Fruit fly (Drosophila melanogaster) whole organism, larva: ENCODE data around the gene CG32182.

Experiments used
- noc ChIP-seq: fragments of 200-800 bp; sonication (Bioruptor generic); optimal IDR thresholded peaks from 3 replicates; lab custom pipeline; 2019; ENCODE audit warnings: missing biosample characterization, mild to moderate bottlenecking, missing genetic modification characterization, moderate library complexity

CG32182 gene

DNA sequence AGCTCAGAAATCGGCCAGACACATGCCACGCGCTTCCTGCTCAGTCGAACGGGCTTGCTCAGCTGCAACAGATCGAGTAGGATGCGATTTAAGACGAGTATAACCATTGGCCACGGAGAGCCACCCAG, at the start of gene CG32182:
Gene CG32182, plus strand, starts transcription at position 29 of the 128 bp plus-strand sequence.
- TF ChIP-seq noc (tag; lab: Kevin White, UChicago), result no peak

DNA sequence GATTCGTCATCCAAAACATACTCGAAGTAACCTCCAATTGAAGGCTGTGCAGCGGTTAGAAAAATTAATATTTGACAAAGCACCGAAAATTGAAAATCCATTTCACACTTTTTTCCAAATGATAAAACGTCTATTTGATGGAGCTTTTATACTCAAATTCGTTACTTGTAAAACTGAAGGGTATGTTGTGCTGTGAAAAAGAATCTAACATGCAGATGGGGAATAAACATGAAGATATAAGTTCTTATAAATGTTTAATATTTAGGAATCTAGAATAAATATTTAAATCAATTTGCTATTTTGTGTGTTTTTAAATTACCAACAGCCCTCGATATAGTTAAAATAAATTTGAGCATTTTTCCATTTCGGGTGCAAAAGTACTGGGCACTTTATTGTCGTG, 38.2 kb upstream of the CG32182 start, which contains the start of gene CheB74a:
Gene CheB74a, minus strand, starts transcription at position 101 of the 400 bp plus-strand sequence.
- no peak for TF ChIP-seq noc (tag; lab: Kevin White, UChicago)

DNA sequence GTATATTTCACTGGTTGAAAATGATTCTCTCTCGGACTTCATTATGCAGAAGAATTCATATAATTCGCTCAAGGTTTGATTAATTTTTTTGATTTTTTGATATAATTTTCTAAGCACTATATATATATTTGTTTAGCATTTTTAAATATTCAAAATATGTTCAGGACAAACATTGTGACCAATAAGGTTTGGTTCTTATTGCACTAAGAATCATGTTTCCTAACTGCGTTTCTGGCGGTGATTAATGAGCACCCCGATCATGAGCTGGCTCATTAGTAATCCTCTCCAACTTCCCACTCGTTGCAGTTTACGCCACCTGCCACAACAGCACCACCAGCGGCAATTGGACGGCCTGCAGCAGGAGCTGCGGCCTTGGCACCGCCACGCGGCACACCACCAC, 28.6 kb upstream of the CG32182 start, which contains the start of gene CG6052:
Gene CG6052, minus strand, starts transcription at position 101 of the 400 bp plus-strand sequence.
- no peak for TF ChIP-seq noc (tag; lab: Kevin White, UChicago)

DNA sequence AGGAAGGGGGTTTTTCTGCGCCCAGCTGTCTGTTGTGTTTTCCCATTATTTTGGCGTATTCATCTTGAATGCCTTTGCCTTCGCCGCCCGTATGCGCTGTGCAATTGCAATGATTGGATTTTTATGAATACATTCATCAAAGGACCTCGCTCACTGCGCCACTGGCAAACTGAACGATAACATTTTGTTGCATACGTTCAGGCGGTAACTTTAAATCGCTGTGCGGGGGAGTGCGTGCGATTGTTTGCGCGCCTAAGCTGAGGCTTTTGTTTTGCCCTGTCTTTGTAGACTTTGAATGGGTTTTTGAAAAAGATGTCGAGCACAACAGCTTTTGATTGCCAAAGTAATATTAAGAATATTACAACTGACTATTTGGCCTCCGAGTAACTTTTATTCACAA, 18.3 kb upstream of the CG32182 start:
- TF ChIP-seq noc (tag; lab: Kevin White, UChicago), result no peak

dm6 chr3L:17740471-17740870, 17.4 kb upstream of the CG32182 start, which contains the start of gene CG7460:
Gene CG7460 (plus strand): TSS chr3L:17740540.
- peak; percentile 7 for TF ChIP-seq noc (tag; lab: Kevin White, UChicago)

dm6 chr3L:17742531-17742930, 15.4 kb upstream of the CG32182 start:
- peak; percentile 42 for TF ChIP-seq noc (tag; lab: Kevin White, UChicago)

- no peak for TF ChIP-seq noc (tag; lab: Kevin White, UChicago)
These were observed 11.2 kb upstream of the CG32182 start, which contains the start of gene CG6034 for dm6 chr3L:17746760-17747159. Gene CG6034 (minus strand): TSS chr3L:17746860.

DNA sequence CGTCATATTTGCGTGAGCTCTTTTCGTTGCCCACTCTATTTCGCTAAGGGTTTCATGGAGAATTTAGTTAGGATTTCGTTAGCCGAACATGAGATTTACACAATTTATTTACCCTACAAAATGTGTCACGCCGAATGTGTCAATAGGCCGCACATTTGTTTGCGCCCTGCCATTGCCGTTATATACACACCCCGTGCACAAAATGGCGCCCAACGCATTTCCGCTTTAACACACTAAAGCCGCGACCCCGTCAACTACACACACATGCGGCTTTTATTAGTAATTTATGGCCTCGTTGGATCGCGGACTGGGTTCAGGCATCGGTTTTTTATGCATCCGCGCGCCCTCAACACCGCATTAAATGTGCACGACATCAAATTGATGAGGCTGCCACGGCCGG, 7.4 kb upstream of the CG32182 start, which contains the start of gene Adgf-B:
Gene Adgf-B, minus strand, starts transcription at position 101 of the 400 bp plus-strand sequence.
- no peak for TF ChIP-seq noc (tag; lab: Kevin White, UChicago)

dm6 chr3L:17754285-17754684, 3.6 kb upstream of the CG32182 start:
- peak; percentile 72 for TF ChIP-seq noc (tag; lab: Kevin White, UChicago)

DNA sequence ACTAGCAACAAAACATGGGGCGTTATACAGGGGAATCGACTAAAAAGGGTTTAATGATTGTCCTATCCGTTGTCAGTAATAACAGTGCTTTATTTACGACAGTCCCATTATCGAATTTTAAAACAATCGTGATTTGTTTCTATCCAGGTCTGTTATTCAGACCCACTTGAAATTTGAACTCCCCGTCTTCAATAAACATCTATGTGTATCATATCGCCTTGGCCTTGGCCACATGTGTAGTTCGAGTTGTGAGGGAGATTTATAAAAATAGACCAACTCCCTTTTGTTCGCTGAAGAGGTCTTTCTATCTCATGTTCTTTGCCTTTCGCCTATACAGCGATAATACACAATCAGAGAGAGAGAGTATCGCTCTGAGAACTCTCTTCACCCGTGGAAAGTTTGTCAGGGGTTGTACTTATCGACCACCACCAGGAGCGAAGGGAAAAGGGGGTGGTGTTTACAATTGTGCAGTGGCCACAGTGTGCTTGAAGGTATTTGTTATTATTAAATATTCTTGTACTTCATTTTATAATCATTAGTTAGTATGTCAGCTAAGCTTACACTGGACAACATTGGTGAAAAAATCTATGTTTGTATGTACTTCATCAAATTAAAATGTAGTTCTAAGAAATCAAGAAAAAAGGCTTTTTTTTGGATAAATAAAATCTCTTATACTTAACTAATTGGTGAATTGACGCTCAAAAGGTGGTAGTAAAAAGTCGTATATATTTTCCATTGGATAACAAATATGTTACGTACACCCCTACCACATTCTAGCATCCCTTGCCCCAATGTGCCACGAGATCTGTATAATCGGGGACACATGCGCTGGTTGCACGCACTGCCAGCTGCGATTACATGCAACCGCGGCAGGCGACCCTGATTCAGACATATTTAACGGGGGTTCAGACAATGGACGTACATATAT, 492 bp upstream of the CG32182 start:
- no peak for TF ChIP-seq noc (tag; lab: Kevin White, UChicago)

DNA sequence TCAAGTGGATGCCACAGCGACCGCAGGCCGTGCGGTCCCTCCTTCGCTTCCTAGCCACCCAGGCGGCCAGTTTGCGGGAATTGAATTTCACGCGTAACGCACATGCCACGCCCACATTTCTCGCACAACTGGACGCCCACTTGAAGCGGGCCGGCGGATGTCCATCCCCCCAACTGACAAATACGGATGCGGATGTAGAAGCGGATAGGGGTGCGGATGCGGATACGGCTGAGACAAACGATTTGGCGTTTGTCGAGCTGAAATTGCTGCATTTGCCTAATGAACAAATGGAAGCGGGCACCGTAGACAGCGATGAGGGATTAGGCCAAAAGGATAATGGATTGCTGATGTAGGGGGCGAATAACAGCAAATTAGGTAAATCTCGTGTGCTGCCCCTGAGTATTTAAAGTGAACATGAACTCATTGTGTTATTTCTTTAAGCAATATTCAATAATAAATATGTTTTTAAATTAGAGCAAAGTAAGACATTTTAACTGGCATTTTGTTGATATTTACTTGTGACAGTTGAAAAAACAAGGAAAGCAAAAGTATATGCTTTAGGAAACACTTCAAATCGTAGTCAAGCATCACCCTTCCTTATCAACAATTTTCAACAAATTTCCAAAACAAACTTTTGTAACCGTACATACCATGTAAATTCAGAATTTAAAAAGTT, 1.3 kb downstream of the CG32182 start, which contains the start of gene CG32181:
Gene CG32181, plus strand, starts transcription at position 626 of the 676 bp plus-strand sequence.
- no peak for TF ChIP-seq noc (tag; lab: Kevin White, UChicago)

- no peak for TF ChIP-seq noc (tag; lab: Kevin White, UChicago)
These were observed 6.1 kb downstream of the CG32182 start, which contains the start of the genes Adgf-A and Adgf-A2 for dm6 chr3L:17763987-17764386. Gene Adgf-A (minus strand): TSS chr3L:17764158. Gene Adgf-A2 (minus strand): TSS chr3L:17764158.

- TF ChIP-seq noc (tag; lab: Kevin White, UChicago), result no peak
These were observed 33.2 kb downstream of the CG32182 start for dm6 chr3L:17791067-17791466.

DNA sequence AAGACGTTTGTCGTGTGGAACGTTAAGA, 33.4 kb downstream of the CG32182 start, which contains the start of gene CG42815:
Gene CG42815, minus strand, starts transcription at position 20 of the 28 bp plus-strand sequence.
- TF ChIP-seq noc (tag; lab: Kevin White, UChicago), result no peak

DNA sequence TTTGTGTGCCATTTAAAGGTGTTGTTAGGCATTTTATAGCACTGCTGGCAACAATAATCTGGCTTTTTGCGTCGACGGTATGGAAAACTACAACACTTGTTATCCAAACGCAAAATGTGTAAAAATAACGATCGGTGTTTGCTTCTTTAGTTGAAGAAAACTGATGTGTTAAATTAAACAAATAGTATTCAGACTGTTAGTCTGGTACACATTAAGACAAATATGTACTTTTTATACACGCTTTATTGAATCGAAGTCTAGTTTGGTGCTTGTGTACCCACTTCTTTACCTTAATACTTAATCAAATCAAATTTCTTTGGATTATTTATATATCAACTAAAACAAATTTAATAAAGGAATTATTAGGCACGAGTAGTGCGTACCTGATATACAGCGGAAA, 33.6 kb downstream of the CG32182 start:
- TF ChIP-seq noc (tag; lab: Kevin White, UChicago), result no peak

- TF ChIP-seq noc (tag; lab: Kevin White, UChicago), result no peak
These were observed 39.6 kb downstream of the CG32182 start, which contains the start of gene CG42816 for dm6 chr3L:17797494-17797893. Gene CG42816 (minus strand): TSS chr3L:17797594.

- no peak for TF ChIP-seq noc (tag; lab: Kevin White, UChicago)
These were observed 44.2 kb downstream of the CG32182 start, which contains the start of gene NUCB1 for dm6 chr3L:17802107-17802506. Gene NUCB1 (minus strand): TSS chr3L:17802279.
